Worm (Caenorhabditis elegans): ENCODE measurements around the gene acp-4.

ce11 chrII:8484546-8484945, 49.6 kb upstream of the acp-4 start:
- no peak for TF ChIP-seq elt-3 (tag; optimal IDR thresholded peaks at IDR 0.05)
- no peak for TF ChIP-seq snpc-4 (tag; optimal IDR thresholded peaks at IDR 0.05)
- no peak for TF ChIP-seq nhr-12 (tag; optimal IDR thresholded peaks at IDR 0.05)
- no peak for TF ChIP-seq pha-4 (tag; optimal IDR thresholded peaks at IDR 0.05)
- TF ChIP-seq hlh-1 (tag; optimal IDR thresholded peaks at IDR 0.05): no peak
- no peak for TF ChIP-seq unc-62 (GFP tag; optimal IDR thresholded peaks at IDR 0.05)
- TF ChIP-seq lsy-2 (tag; optimal IDR thresholded peaks at IDR 0.05): no peak
- TF ChIP-seq mep-1 (tag; optimal IDR thresholded peaks at IDR 0.05): no peak
- TF ChIP-seq cnd-1 (tag; optimal IDR thresholded peaks at IDR 0.05): no peak
- no peak for TF ChIP-seq nhr-76 (tag; optimal IDR thresholded peaks at IDR 0.05)
- no peak for TF ChIP-seq blmp-1 (tag; optimal IDR thresholded peaks at IDR 0.05)
- TF ChIP-seq sptf-1 (tag; optimal IDR thresholded peaks at IDR 0.05): no peak

Measured in whole organism, mixed stage, embryonic.